Worm (Caenorhabditis elegans) whole organism, L4/young adult: ENCODE data around the gene F54B11.11.

Source experiments
- W03F9.2 ChIP-seq: fragments of 150-350 bp; optimal IDR thresholded peaks from 2 replicates; lab custom pipeline; 2014; ENCODE audit warnings: missing biosample characterization, missing genetic modification characterization
- dao-5 ChIP-seq: sonication (generic microtip); optimal IDR thresholded peaks from 2 replicates; lab custom pipeline; 2016; ENCODE audit warnings: missing genotype, missing genetic modification characterization, moderate library complexity, missing compliant biosample characterization
- him-1 ChIP-seq: sonication (generic microtip); optimal IDR thresholded peaks from 2 replicates; lab custom pipeline; 2016; ENCODE audit warnings: missing genotype, missing genetic modification reagents, missing genetic modification characterization, missing compliant biosample characterization

- TF ChIP-seq him-1 (tag; lab: Kevin White, UChicago) = no peak
- no peak for TF ChIP-seq dao-5 (tag; lab: Kevin White, UChicago)
- TF ChIP-seq W03F9.2 (tag; lab: Kevin White, UChicago) = no peak
These were observed 36.6 kb downstream of the F54B11.11 start for ce11 chrX:13615181-13615580.
